ENCODE assay signal across 2 fruit fly cellular contexts in the genomic region with DNA sequence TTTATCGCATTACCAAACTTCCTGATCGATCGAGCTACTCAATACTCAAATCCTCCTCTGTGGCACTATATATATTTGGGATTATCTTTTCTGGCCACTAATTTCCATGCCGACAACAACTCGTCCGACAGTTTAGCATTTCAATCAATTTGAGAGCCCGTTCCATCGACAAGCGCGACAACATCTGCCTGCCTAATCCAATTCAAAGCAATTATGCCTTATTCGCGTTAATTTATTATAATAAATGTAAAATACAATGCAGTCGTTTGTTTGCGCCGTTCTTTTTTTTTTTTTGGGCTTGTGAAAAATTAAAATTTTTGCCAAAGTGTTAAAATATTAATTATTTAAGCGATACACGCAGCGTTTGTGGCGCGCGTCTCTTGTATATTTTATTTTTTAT.
TF ChIP-seq lines count a peak whose summit lies in the region.

No protein-coding gene starts in this region.

- TF ChIP-seq CTCF in whole organism, embryonic (GFP tag; optimal IDR thresholded peaks at IDR 0.05; lab: Kevin White, UChicago): no peak

TF ChIP-seq in whole organism, adult, 20 proteins besides CTCF, POLR2A, EP300 and RAD21:
- TF ChIP-seq Clk (GFP tag; optimal IDR thresholded peaks at IDR 0.05; lab: Kevin White, UChicago): no peak
- peak; percentile 15 for TF ChIP-seq kay (GFP tag; lab: Kevin White, UChicago; ENCODE audit: borderline replicate concordance)

TF ChIP-seq in whole organism, embryonic, 481 proteins besides CTCF, POLR2A, EP300 and RAD21:
- TF ChIP-seq tna (GFP tag; IDR thresholded peaks at IDR 0.05; lab: Robert Waterston, UW; ENCODE audit: partially characterized antibody) (no peak), CG8089 (GFP tag; optimal IDR thresholded peaks at IDR 0.05; lab: Kevin White, UChicago) (no peak), sd (tag; optimal IDR thresholded peaks at IDR 0.05; lab: Kevin White, UChicago) (peak; percentile 13), ttk (GFP tag; IDR thresholded peaks at IDR 0.05; lab: Robert Waterston, UW) (no peak), Adf1 (GFP tag; IDR thresholded peaks at IDR 0.05; lab: Robert Waterston, UW) (no peak), Mrtf (GFP tag; IDR thresholded peaks at IDR 0.05; lab: Robert Waterston, UW) (no peak), Eip74EF (GFP tag; optimal IDR thresholded peaks at IDR 0.05; lab: Kevin White, UChicago) (peak in 1 of 2 experiments; percentile 31), chinmo (GFP tag; IDR thresholded peaks at IDR 0.05; lab: Robert Waterston, UW; ENCODE audit: partially characterized antibody) (peak; percentile 68; the same call in 1 of the 4 replicates), vvl (GFP tag; IDR thresholded peaks at IDR 0.05; lab: Robert Waterston, UW) (peak; percentile 90), bigmax (GFP tag; optimal IDR thresholded peaks at IDR 0.05; lab: Kevin White, UChicago) (no peak), CG8924 (tag; optimal IDR thresholded peaks at IDR 0.05; lab: Kevin White, UChicago) (no peak), CG12769 (tag; optimal IDR thresholded peaks at IDR 0.05; lab: Kevin White, UChicago) (peak; percentile 37), CG11085 (GFP tag; IDR thresholded peaks at IDR 0.05; lab: Robert Waterston, UW) (no peak), CG9727 (GFP tag; optimal IDR thresholded peaks at IDR 0.05; lab: Kevin White, UChicago) (no peak), sim (GFP tag; IDR thresholded peaks at IDR 0.05; lab: Robert Waterston, UW) (no peak), Neu2 (GFP tag; optimal IDR thresholded peaks at IDR 0.05; lab: Kevin White, UChicago; ENCODE audit: borderline replicate concordance) (no peak), dmrt11E (tag; optimal IDR thresholded peaks at IDR 0.05; lab: Kevin White, UChicago) (no peak), CG4854 (GFP tag; optimal IDR thresholded peaks at IDR 0.05; lab: Kevin White, UChicago) (no peak), unpg (GFP tag; optimal IDR thresholded peaks at IDR 0.05; lab: Kevin White, UChicago) (no peak), rib (GFP tag; IDR thresholded peaks at IDR 0.05; lab: Robert Waterston, UW) (no peak), CG13894 (tag; optimal IDR thresholded peaks at IDR 0.05; lab: Kevin White, UChicago) (peak; percentile 89), CG3838 (GFP tag; optimal IDR thresholded peaks at IDR 0.05; lab: Kevin White, UChicago) (no peak), abd-A (tag; optimal IDR thresholded peaks at IDR 0.05; lab: Kevin White, UChicago) (peak; percentile 59)
